Worm (Caenorhabditis elegans): ENCODE data around the gene F08D12.12.

- no peak for TF ChIP-seq him-1 (tag; optimal IDR thresholded peaks at IDR 0.05)
- TF ChIP-seq dao-5 (tag; optimal IDR thresholded peaks at IDR 0.05) = no peak
- TF ChIP-seq W03F9.2 (tag; optimal IDR thresholded peaks at IDR 0.05) = no peak
Measured at ce11 chrII:2739619-2740018, 47.3 kb downstream of the F08D12.12 start, which contains the start of gene T05A8.6.
